Fruit fly (Drosophila melanogaster) whole organism, prepupa: ENCODE measurements around the gene ATPsynCF6.

ENCODE experiments used
- Blimp-1 ChIP-seq: fragments of 200-800 bp; sonication (Bioruptor generic); optimal IDR thresholded peaks from 3 replicates; lab custom pipeline; 2017; ENCODE audit warnings: missing biosample characterization, missing genetic modification characterization, mild to moderate bottlenecking, moderate library complexity, missing genetic modification reagents
- CG10631 ChIP-seq: fragments of 200-800 bp; sonication (Bioruptor generic); optimal IDR thresholded peaks from 2 replicates; lab custom pipeline; 2016; ENCODE audit warnings: missing biosample characterization, missing genetic modification characterization
- CG10669 ChIP-seq: fragments of 200-800 bp; sonication (Bioruptor generic); optimal IDR thresholded peaks from 3 replicates; lab custom pipeline; 2018; ENCODE audit warnings: missing biosample characterization, mild to moderate bottlenecking, missing genetic modification characterization, moderate library complexity
- CG11294 ChIP-seq: fragments of 200-800 bp; sonication (Bioruptor generic); IDR thresholded peaks from 2 replicates; pipeline ENCODE4 v1.3.6; 2022; ENCODE audit warnings: missing biosample characterization, missing genetic modification characterization
- CG11762 ChIP-seq: fragments of 200-800 bp; sonication (Bioruptor generic); optimal IDR thresholded peaks from 3 replicates; lab custom pipeline; 2016; ENCODE audit warnings: missing biosample characterization, missing genetic modification characterization; ENCODE audit not compliant: insufficient read depth
- CG1621 ChIP-seq: fragments of 200-800 bp; sonication (Bioruptor generic); optimal IDR thresholded peaks from 3 replicates; lab custom pipeline; 2018; ENCODE audit warnings: missing biosample characterization, mild to moderate bottlenecking, missing genetic modification characterization
- CG16779 ChIP-seq: fragments of 200-800 bp; sonication (Bioruptor generic); optimal IDR thresholded peaks from 3 replicates; lab custom pipeline; 2017; ENCODE audit warnings: missing biosample characterization, mild to moderate bottlenecking, missing genetic modification characterization
- CG3032 ChIP-seq: fragments of 200-800 bp; optimal IDR thresholded peaks from 2 replicates; lab custom pipeline; 2019; ENCODE audit warnings: missing biosample characterization, mild to moderate bottlenecking, missing genetic modification characterization, moderate library complexity
- CG32006 ChIP-seq: fragments of 200-800 bp; sonication (Bioruptor generic); optimal IDR thresholded peaks from 3 replicates; lab custom pipeline; 2017; ENCODE audit warnings: missing biosample characterization, mild to moderate bottlenecking, missing genetic modification characterization
- CG3919 ChIP-seq: fragments of 200-800 bp; sonication (Bioruptor generic); optimal IDR thresholded peaks from 3 replicates; lab custom pipeline; 2016; ENCODE audit warnings: missing biosample characterization, missing genetic modification characterization
- CG6163 ChIP-seq: fragments of 200-800 bp; sonication (Bioruptor generic); IDR thresholded peaks from 3 replicates; pipeline ENCODE4 v1.3.6; 2022; ENCODE audit warnings: missing biosample characterization, missing genetic modification characterization
- CG6792 ChIP-seq: fragments of 200-800 bp; sonication (Bioruptor generic); optimal IDR thresholded peaks from 3 replicates; lab custom pipeline; 2016; ENCODE audit warnings: missing biosample characterization, missing genetic modification characterization
- CG6808 ChIP-seq: fragments of 200-800 bp; sonication (Bioruptor generic); optimal IDR thresholded peaks from 3 replicates; lab custom pipeline; 2017; ENCODE audit warnings: missing biosample characterization, missing genetic modification characterization, mild to moderate bottlenecking, moderate library complexity, missing genetic modification reagents
- CG6854 ChIP-seq: fragments of 200-800 bp; sonication (Bioruptor generic); optimal IDR thresholded peaks from 2 replicates; lab custom pipeline; 2017; ENCODE audit warnings: missing biosample characterization, mild to moderate bottlenecking, missing genetic modification characterization
- CG7368 ChIP-seq: fragments of 200-800 bp; sonication (Bioruptor generic); optimal IDR thresholded peaks from 3 replicates; lab custom pipeline; 2016; ENCODE audit warnings: missing biosample characterization, missing genetic modification characterization
- CG8119 ChIP-seq: fragments of 200-800 bp; sonication (Bioruptor generic); IDR thresholded peaks from 3 replicates; pipeline ENCODE4 v1.3.6; 2022; ENCODE audit warnings: missing biosample characterization, missing genetic modification characterization
- CG8319 ChIP-seq: fragments of 200-800 bp; sonication (Bioruptor generic); optimal IDR thresholded peaks from 3 replicates; lab custom pipeline; 2016; ENCODE audit warnings: missing biosample characterization, missing genetic modification characterization
- CG8632 ChIP-seq: fragments of 200-800 bp; sonication (Bioruptor generic); optimal IDR thresholded peaks from 3 replicates; lab custom pipeline; 2016; ENCODE audit warnings: missing biosample characterization, missing genetic modification characterization
- Eip75B ChIP-seq: fragments of 200-800 bp; sonication (Bioruptor generic); optimal IDR thresholded peaks from 3 replicates; lab custom pipeline; 2016; ENCODE audit warnings: missing biosample characterization, missing genetic modification characterization
- Eip78C ChIP-seq: fragments of 200-800 bp; sonication (Bioruptor generic); peaks from one replicate; lab custom pipeline; 2016; ENCODE audit warnings: missing biosample characterization, missing genetic modification characterization
- Eip93F ChIP-seq: fragments of 200-800 bp; sonication (Bioruptor generic); optimal IDR thresholded peaks from 2 replicates; lab custom pipeline; 2016; ENCODE audit warnings: missing biosample characterization, mild to moderate bottlenecking, missing genetic modification characterization
- Ets21C ChIP-seq: fragments of 200-800 bp; sonication (Bioruptor generic); optimal IDR thresholded peaks from 3 replicates; lab custom pipeline; 2016; ENCODE audit warnings: missing biosample characterization, missing genetic modification characterization
- Ets96B ChIP-seq: fragments of 200-800 bp; optimal IDR thresholded peaks from 2 replicates; lab custom pipeline; 2019; ENCODE audit warnings: missing biosample characterization, mild to moderate bottlenecking, missing genetic modification characterization, moderate library complexity
- Gug ChIP-seq: fragments of 200-800 bp; sonication (Bioruptor generic); IDR thresholded peaks from 2 replicates; pipeline ENCODE4 v1.3.6; 2022; ENCODE audit warnings: missing biosample characterization, missing genetic modification characterization
- Hr38 ChIP-seq: sonication (Bioruptor generic); optimal IDR thresholded peaks from 2 replicates; lab custom pipeline; 2016; ENCODE audit warnings: missing biosample characterization, missing genetic modification characterization
- Hr39 ChIP-seq: fragments of 200-800 bp; sonication (Bioruptor generic); optimal IDR thresholded peaks from 2 replicates; lab custom pipeline; 2016; ENCODE audit warnings: missing biosample characterization, missing genetic modification characterization
- Met ChIP-seq: fragments of 200-800 bp; sonication (Bioruptor generic); optimal IDR thresholded peaks from 3 replicates; lab custom pipeline; 2016; ENCODE audit warnings: missing biosample characterization, missing genetic modification characterization
- OdsH ChIP-seq: fragments of 200-800 bp; sonication (Bioruptor generic); optimal IDR thresholded peaks from 3 replicates; lab custom pipeline; 2016; ENCODE audit warnings: missing biosample characterization, missing genetic modification characterization
- Smox ChIP-seq: fragments of 200-800 bp; sonication (Bioruptor generic); optimal IDR thresholded peaks from 3 replicates; lab custom pipeline; 2016; ENCODE audit warnings: missing biosample characterization, missing genetic modification characterization
- Sox102F ChIP-seq: fragments of 200-800 bp; sonication (Bioruptor generic); optimal IDR thresholded peaks from 2 replicates; lab custom pipeline; 2016; ENCODE audit warnings: missing biosample characterization, mild to moderate bottlenecking, missing genetic modification characterization
- Sox14 ChIP-seq: fragments of 200-800 bp; sonication (Bioruptor generic); optimal IDR thresholded peaks from 3 replicates; lab custom pipeline; 2016; ENCODE audit warnings: missing biosample characterization, missing genetic modification characterization
- Sox15 ChIP-seq: fragments of 200-800 bp; sonication (Bioruptor generic); optimal IDR thresholded peaks from 3 replicates; lab custom pipeline; 2016; ENCODE audit warnings: missing biosample characterization, missing genetic modification characterization
- achi ChIP-seq: fragments of 200-800 bp; sonication (Bioruptor generic); optimal IDR thresholded peaks from 3 replicates; lab custom pipeline; 2016; ENCODE audit warnings: missing biosample characterization, missing genetic modification characterization
- acj6 ChIP-seq: fragments of 200-800 bp; sonication (Bioruptor generic); optimal IDR thresholded peaks from 3 replicates; lab custom pipeline; 2016; ENCODE audit warnings: missing biosample characterization, missing genetic modification characterization
- cyc ChIP-seq: fragments of 200-800 bp; sonication (Bioruptor generic); optimal IDR thresholded peaks from 3 replicates; lab custom pipeline; 2016; ENCODE audit warnings: missing biosample characterization, missing genetic modification characterization
- dac ChIP-seq: fragments of 200-800 bp; sonication (Bioruptor generic); optimal IDR thresholded peaks from 2 replicates; lab custom pipeline; 2017; ENCODE audit warnings: missing biosample characterization, mild to moderate bottlenecking, missing genetic modification characterization
- dsx ChIP-seq: fragments of 200-800 bp; optimal IDR thresholded peaks from 3 replicates; lab custom pipeline; 2019; ENCODE audit warnings: missing biosample characterization, mild to moderate bottlenecking, missing genetic modification characterization, moderate library complexity; ENCODE audit not compliant: poor library complexity, severe bottlenecking
- eg ChIP-seq: fragments of 200-800 bp; sonication (Bioruptor generic); IDR thresholded peaks from 3 replicates; pipeline ENCODE4 v1.3.6; 2022; ENCODE audit warnings: missing biosample characterization, missing genetic modification characterization
- esn ChIP-seq: fragments of 200-800 bp; sonication (Bioruptor generic); optimal IDR thresholded peaks from 2 replicates; lab custom pipeline; 2016; ENCODE audit warnings: missing biosample characterization, mild to moderate bottlenecking, missing genetic modification characterization, moderate library complexity
- fd59A ChIP-seq: fragments of 200-800 bp; sonication (Bioruptor generic); optimal IDR thresholded peaks from 2 replicates; lab custom pipeline; 2017; ENCODE audit warnings: missing biosample characterization, mild to moderate bottlenecking, missing genetic modification characterization, missing genetic modification reagents
- fd85E ChIP-seq: fragments of 200-800 bp; sonication (Bioruptor generic); optimal IDR thresholded peaks from 3 replicates; lab custom pipeline; 2016; ENCODE audit warnings: missing biosample characterization, missing genetic modification characterization
- fkh ChIP-seq: fragments of 200-800 bp; sonication (Bioruptor generic); optimal IDR thresholded peaks from 3 replicates; lab custom pipeline; 2017; ENCODE audit warnings: missing biosample characterization, mild to moderate bottlenecking, missing genetic modification characterization, moderate library complexity
- lz ChIP-seq: fragments of 200-800 bp; sonication (Bioruptor generic); optimal IDR thresholded peaks from 3 replicates; lab custom pipeline; 2016; ENCODE audit warnings: missing biosample characterization, missing genetic modification characterization
- net ChIP-seq: fragments of 200-800 bp; sonication (Bioruptor generic); optimal IDR thresholded peaks from 3 replicates; lab custom pipeline; 2016; ENCODE audit warnings: missing biosample characterization, missing genetic modification characterization
- pdm3 ChIP-seq: fragments of 200-800 bp; sonication (Bioruptor generic); optimal IDR thresholded peaks from 3 replicates; lab custom pipeline; 2016; ENCODE audit warnings: missing biosample characterization, missing genetic modification characterization
- salr ChIP-seq, 2 experiments: fragments of 200-800 bp; sonication (Bioruptor generic); optimal IDR thresholded peaks; 3 replicates each; lab custom pipeline; 2016 to 2018; ENCODE audit warnings: missing biosample characterization in 2 of 2, missing genetic modification characterization in 2 of 2, mild to moderate bottlenecking in 1 of 2
- spab ChIP-seq: fragments of 200-800 bp; sonication (Bioruptor generic); optimal IDR thresholded peaks from 2 replicates; lab custom pipeline; 2017; ENCODE audit warnings: missing biosample characterization, mild to moderate bottlenecking, missing genetic modification characterization, missing genetic modification reagents
- ss ChIP-seq, 2 experiments: fragments of 200-800 bp; sonication (Bioruptor generic); optimal IDR thresholded peaks; 2 replicates in 1 of 2; 3 replicates in 1 of 2; lab custom pipeline; 2017 to 2018; ENCODE audit warnings: mild to moderate bottlenecking in 2 of 2, missing biosample characterization in 2 of 2, missing genetic modification characterization in 2 of 2, moderate library complexity in 1 of 2
- svp ChIP-seq: fragments of 200-800 bp; sonication (Bioruptor generic); peaks from one replicate; lab custom pipeline; 2016; ENCODE audit warnings: missing biosample characterization, missing genetic modification characterization
- vri ChIP-seq: fragments of 200-800 bp; sonication (Bioruptor generic); optimal IDR thresholded peaks from 3 replicates; lab custom pipeline; 2016; ENCODE audit warnings: missing biosample characterization, mild to moderate bottlenecking, missing genetic modification characterization

ATPsynCF6 gene

dm6 chr3R:23315221-23315620 is 40.6 kb downstream of the ATPsynCF6 start:
- TF ChIP-seq eg (GFP tag; lab: Robert Waterston, UW) (no peak), fkh (GFP tag; lab: Kevin White, UChicago) (peak; percentile 65)
- TF ChIP-seq, all 60 proteins: peak for 1

dm6 chr3R:23314332-23314731 is 41.5 kb downstream of the ATPsynCF6 start:
- peak; percentile 69 for TF ChIP-seq CG16779 (tag; lab: Kevin White, UChicago)
- TF ChIP-seq svp (GFP tag; lab: Kevin White, UChicago), result no peak
- TF ChIP-seq Hr38, result no peak
- TF ChIP-seq CG3032, result peak; percentile 38
- TF ChIP-seq fd85E (GFP tag; lab: Kevin White, UChicago), result peak; percentile 19
- peak; percentile 84 for TF ChIP-seq Eip78C
- TF ChIP-seq CG6792 (GFP tag; lab: Kevin White, UChicago), result peak; percentile 47
- TF ChIP-seq achi, result peak; percentile 25
- TF ChIP-seq Ets96B, result peak; percentile 54
- peak; percentile 13 to 30 for TF ChIP-seq salr (GFP tag; optimal IDR thresholded peaks at IDR 0.05; lab: Kevin White, UChicago)
- peak; percentile 89 for TF ChIP-seq CG6163 (GFP tag; lab: Robert Waterston, UW)
- TF ChIP-seq spab, result peak; percentile 43
- TF ChIP-seq vri (GFP tag; lab: Kevin White, UChicago), result peak; percentile 9
- TF ChIP-seq CG6854 (GFP tag; lab: Kevin White, UChicago), result peak; percentile 72
- peak; percentile 48 for TF ChIP-seq dsx (GFP tag; lab: Kevin White, UChicago)
- TF ChIP-seq CG7368 (GFP tag; lab: Kevin White, UChicago), result peak; percentile 54
- TF ChIP-seq pdm3 (GFP tag; lab: Kevin White, UChicago), result peak; percentile 24
- peak; percentile 89 for TF ChIP-seq fkh (GFP tag; lab: Kevin White, UChicago)
- no peak for TF ChIP-seq cyc (GFP tag; lab: Kevin White, UChicago)
- no peak for TF ChIP-seq CG10631 (GFP tag; lab: Kevin White, UChicago)
- TF ChIP-seq Sox14 (GFP tag; lab: Kevin White, UChicago), result no peak
- TF ChIP-seq CG10669 (GFP tag; lab: Kevin White, UChicago), result peak; percentile 56
- TF ChIP-seq lz (GFP tag; lab: Kevin White, UChicago), result no peak
- TF ChIP-seq CG1621 (tag; lab: Kevin White, UChicago), result peak; percentile 38
- peak; percentile 69 for TF ChIP-seq CG8119 (GFP tag; lab: Robert Waterston, UW)
- TF ChIP-seq CG3919 (GFP tag; lab: Kevin White, UChicago), result peak; percentile 76
- TF ChIP-seq eg (GFP tag; lab: Robert Waterston, UW), result peak; percentile 87
- TF ChIP-seq Hr39 (GFP tag; lab: Kevin White, UChicago), result no peak
- TF ChIP-seq Blimp-1 (GFP tag; lab: Kevin White, UChicago), result no peak
- peak; percentile 69 to 82 for TF ChIP-seq ss (GFP tag; optimal IDR thresholded peaks at IDR 0.05; lab: Kevin White, UChicago)
- no peak for TF ChIP-seq CG11762 (GFP tag; lab: Kevin White, UChicago)
- TF ChIP-seq Ets21C (GFP tag; lab: Kevin White, UChicago), result no peak
- TF ChIP-seq CG8319 (GFP tag; lab: Kevin White, UChicago), result no peak
- peak; percentile 8 for TF ChIP-seq Met
- TF ChIP-seq CG32006 (GFP tag; lab: Kevin White, UChicago), result no peak
- TF ChIP-seq CG6808, result peak; percentile 59
- peak; percentile 2 for TF ChIP-seq esn (GFP tag; lab: Kevin White, UChicago)
- peak; percentile 42 for TF ChIP-seq CG8632
- TF ChIP-seq Sox102F (GFP tag; lab: Kevin White, UChicago), result peak; percentile 34
- TF ChIP-seq Eip93F (GFP tag; lab: Kevin White, UChicago), result no peak
- TF ChIP-seq dac (GFP tag; lab: Kevin White, UChicago), result no peak
- TF ChIP-seq net, result peak; percentile 69
- peak; percentile 23 for TF ChIP-seq acj6 (GFP tag; lab: Kevin White, UChicago)
- TF ChIP-seq CG11294 (GFP tag; lab: Robert Waterston, UW), result no peak
- peak; percentile 18 for TF ChIP-seq fd59A
- no peak for TF ChIP-seq Smox (GFP tag; lab: Kevin White, UChicago)
- TF ChIP-seq Eip75B, result peak; percentile 13
- TF ChIP-seq Gug (GFP tag; lab: Robert Waterston, UW), result no peak
- TF ChIP-seq Sox15 (GFP tag; lab: Kevin White, UChicago), result no peak
- peak; percentile 19 for TF ChIP-seq OdsH (GFP tag; lab: Kevin White, UChicago)
